Worm (Caenorhabditis elegans) whole organism, L4 larva: ENCODE results near the gene col-128.
A peak's percentile ranks its signal among the peaks of the same experiment; 100 is the strongest.

ENCODE experiments used
- F10B5.3 ChIP-seq: sonication (generic microtip); optimal IDR thresholded peaks from 2 replicates; lab custom pipeline; 2016; ENCODE audit warnings: mild to moderate bottlenecking, missing genetic modification characterization, missing compliant biosample characterization
- F26F4.8 ChIP-seq: fragments of 200-800 bp; sonication (Bioruptor generic); conservative IDR thresholded peaks from 2 replicates; pipeline ENCODE4 v1.3.6; 2022; ENCODE audit warnings: missing genetic modification characterization, missing compliant biosample characterization
- F49E8.2 ChIP-seq: sonication (generic microtip); optimal IDR thresholded peaks from 2 replicates; lab custom pipeline; 2016; ENCODE audit warnings: missing compliant biosample characterization, mild to moderate bottlenecking, missing genetic modification characterization, borderline replicate concordance
- R02D3.7 ChIP-seq: fragments of 150-350 bp; sonication (generic microtip); optimal IDR thresholded peaks from 3 replicates; lab custom pipeline; 2014; ENCODE audit warnings: missing biosample characterization, missing genetic modification characterization
- T20F7.1 ChIP-seq: fragments of 200-800 bp; sonication (Bioruptor generic); optimal IDR thresholded peaks from 2 replicates; lab custom pipeline; 2018; ENCODE audit warnings: mild to moderate bottlenecking, missing genetic modification characterization, missing compliant biosample characterization
- Y105C5A.15 ChIP-seq: fragments of 200-800 bp; sonication (Bioruptor generic); IDR thresholded peaks from 2 replicates; pipeline ENCODE4 v1.3.6; 2022; ENCODE audit warnings: missing genetic modification characterization, missing compliant biosample characterization
- Y48G9A.11 ChIP-seq: fragments of 200-800 bp; sonication (Bioruptor generic); IDR thresholded peaks from 2 replicates; pipeline ENCODE4 v1.3.6; 2022; ENCODE audit warnings: missing genetic modification reagents, missing genetic modification characterization, missing compliant biosample characterization
- Y5F2A.4 ChIP-seq: fragments of 200-800 bp; sonication (Bioruptor generic); optimal IDR thresholded peaks from 2 replicates; lab custom pipeline; 2018; ENCODE audit warnings: mild to moderate bottlenecking, missing genetic modification characterization, missing compliant biosample characterization
- Y75B8A.6 ChIP-seq: fragments of 200-800 bp; sonication (Bioruptor generic); IDR thresholded peaks from 2 replicates; pipeline ENCODE4 v1.3.6; 2022; ENCODE audit warnings: missing genetic modification reagents, missing genetic modification characterization, missing compliant biosample characterization
- aha-1 ChIP-seq: fragments of 150-350 bp; peaks from one replicate; lab custom pipeline; 2014; ENCODE audit warnings: missing biosample characterization, missing genetic modification characterization
- ama-1 ChIP-seq: fragments of 150-350 bp; optimal IDR thresholded peaks from 2 replicates; lab custom pipeline; 2014; ENCODE audit warnings: inconsistent platforms, mixed read lengths
- arid-1 ChIP-seq: fragments of 200-800 bp; sonication (Bioruptor generic); conservative IDR thresholded peaks from 2 replicates; pipeline ENCODE4 v1.3.6; 2022; ENCODE audit warnings: missing genetic modification reagents, missing genetic modification characterization, missing compliant biosample characterization
- attf-4 ChIP-seq: sonication (generic microtip); optimal IDR thresholded peaks from 3 replicates; lab custom pipeline; 2017; ENCODE audit warnings: missing biosample characterization, missing genetic modification characterization
- ceh-20 ChIP-seq: fragments of 200-800 bp; sonication (Bioruptor generic); IDR thresholded peaks from 2 replicates; pipeline ENCODE4 v1.3.6; 2022; ENCODE audit warnings: missing genetic modification reagents, missing genetic modification characterization, missing compliant biosample characterization
- ceh-44 ChIP-seq: fragments of 200-800 bp; sonication (Bioruptor generic); IDR thresholded peaks from 2 replicates; pipeline ENCODE4 v1.3.6; 2022; ENCODE audit warnings: missing genetic modification reagents, missing genetic modification characterization, missing compliant biosample characterization
- ceh-82 ChIP-seq: sonication (generic microtip); optimal IDR thresholded peaks from 2 replicates; lab custom pipeline; 2017; ENCODE audit warnings: missing biosample characterization, missing genetic modification characterization
- ces-1 ChIP-seq: fragments of 150-350 bp; sonication (generic microtip); optimal IDR thresholded peaks from 4 replicates; lab custom pipeline; 2014; ENCODE audit warnings: missing biosample characterization, missing genetic modification reagents, missing genetic modification characterization
- ctbp-1 ChIP-seq: fragments of 200-800 bp; sonication (Bioruptor generic); IDR thresholded peaks from 2 replicates; pipeline ENCODE4 v1.3.6; 2022; ENCODE audit warnings: missing genetic modification reagents, missing genetic modification characterization, missing compliant biosample characterization
- dmd-6 ChIP-seq: fragments of 200-800 bp; sonication (Bioruptor generic); IDR thresholded peaks from 2 replicates; pipeline ENCODE4 v1.3.6; 2022; ENCODE audit warnings: missing genetic modification reagents, missing genetic modification characterization, missing compliant biosample characterization
- dmd-8 ChIP-seq: fragments of 200-800 bp; sonication (Bioruptor generic); IDR thresholded peaks from 2 replicates; pipeline ENCODE4 v1.3.6; 2022; ENCODE audit warnings: missing genetic modification characterization, missing compliant biosample characterization
- dpl-1 ChIP-seq: fragments of 150-350 bp; optimal IDR thresholded peaks from 2 replicates; lab custom pipeline; 2014; ENCODE audit warnings: missing biosample characterization, missing genetic modification reagents, missing genetic modification characterization
- duxl-1 ChIP-seq: sonication (generic microtip); optimal IDR thresholded peaks from 2 replicates; lab custom pipeline; 2016; ENCODE audit warnings: mild to moderate bottlenecking, missing genetic modification characterization, moderate library complexity, missing compliant biosample characterization; ENCODE audit not compliant: poor library complexity
- dve-1 ChIP-seq: sonication (generic microtip); optimal IDR thresholded peaks from 2 replicates; lab custom pipeline; 2017; ENCODE audit warnings: antibody characterized with exemption, mild to moderate bottlenecking, missing genetic modification characterization, missing compliant biosample characterization; ENCODE audit not compliant: insufficient read depth
- egl-27 ChIP-seq: sonication (generic microtip); optimal IDR thresholded peaks from 3 replicates; lab custom pipeline; 2017; ENCODE audit warnings: missing biosample characterization, missing genetic modification reagents, missing genetic modification characterization
- fkh-10 ChIP-seq: fragments of 150-350 bp; optimal IDR thresholded peaks from 2 replicates; lab custom pipeline; 2014; ENCODE audit warnings: missing biosample characterization, missing genetic modification reagents, missing genetic modification characterization
- fos-1 ChIP-seq: fragments of 150-350 bp; optimal IDR thresholded peaks from 2 replicates; lab custom pipeline; 2014; ENCODE audit warnings: missing biosample characterization, missing genetic modification characterization
- lin-1 ChIP-seq: fragments of 200-800 bp; sonication (Bioruptor generic); IDR thresholded peaks from 2 replicates; pipeline ENCODE4 v1.3.6; 2022; ENCODE audit warnings: missing genetic modification reagents, missing genetic modification characterization, missing compliant biosample characterization
- lin-39 ChIP-seq: fragments of 150-350 bp; optimal IDR thresholded peaks from 2 replicates; lab custom pipeline; 2014; ENCODE audit warnings: missing biosample characterization, missing genetic modification reagents, missing genetic modification characterization
- lsy-2 ChIP-seq, 2 experiments: fragments of 150-350 bp in 1 of 2; sonication (generic microtip) in 1 of 2; optimal IDR thresholded peaks; 2 replicates each; lab custom pipeline; 2014 to 2017; ENCODE audit warnings: missing biosample characterization in 2 of 2, missing genetic modification characterization in 2 of 2
- madf-9 ChIP-seq: fragments of 200-800 bp; sonication (Bioruptor generic); conservative IDR thresholded peaks from 2 replicates; pipeline ENCODE4 v1.3.6; 2022; ENCODE audit warnings: missing genetic modification reagents, missing genetic modification characterization, missing compliant biosample characterization
- mep-1 ChIP-seq: fragments of 150-350 bp; sonication (generic microtip); optimal IDR thresholded peaks from 3 replicates; lab custom pipeline; 2014; ENCODE audit warnings: missing biosample characterization, missing genetic modification characterization
- mes-2 ChIP-seq: sonication (generic microtip); optimal IDR thresholded peaks from 2 replicates; lab custom pipeline; 2016; ENCODE audit warnings: missing genotype, mild to moderate bottlenecking, missing genetic modification characterization, missing compliant biosample characterization; ENCODE audit not compliant: poor library complexity, severe bottlenecking
- mxl-2 ChIP-seq: fragments of 200-800 bp; sonication (Bioruptor generic); conservative IDR thresholded peaks from 2 replicates; pipeline ENCODE4 v1.3.6; 2022; ENCODE audit warnings: missing genetic modification reagents, missing genetic modification characterization, missing compliant biosample characterization
- nhr-10 ChIP-seq: fragments of 150-350 bp; optimal IDR thresholded peaks from 2 replicates; lab custom pipeline; 2014; ENCODE audit warnings: missing biosample characterization, missing genetic modification characterization
- nhr-102 ChIP-seq: sonication (generic microtip); optimal IDR thresholded peaks from 2 replicates; lab custom pipeline; 2016; ENCODE audit warnings: mild to moderate bottlenecking, missing genetic modification characterization, moderate library complexity, missing compliant biosample characterization
- nhr-11 ChIP-seq: fragments of 150-350 bp; optimal IDR thresholded peaks from 2 replicates; lab custom pipeline; 2014; ENCODE audit warnings: missing biosample characterization, missing genetic modification characterization
- nhr-28 ChIP-seq: fragments of 150-350 bp; optimal IDR thresholded peaks from 2 replicates; lab custom pipeline; 2014; ENCODE audit warnings: missing biosample characterization, missing genetic modification characterization
- nhr-48 ChIP-seq: sonication (generic microtip); optimal IDR thresholded peaks from 2 replicates; lab custom pipeline; 2016; ENCODE audit warnings: mild to moderate bottlenecking, missing genetic modification characterization, missing compliant biosample characterization
- php-3 ChIP-seq: fragments of 200-800 bp; sonication (Bioruptor generic); IDR thresholded peaks from 2 replicates; pipeline ENCODE4 v1.3.6; 2022; ENCODE audit warnings: missing genetic modification reagents, missing genetic modification characterization, missing compliant biosample characterization
- pqm-1 ChIP-seq: sonication (generic microtip); optimal IDR thresholded peaks from 2 replicates; lab custom pipeline; 2017; ENCODE audit warnings: missing biosample characterization, missing genetic modification characterization
- rbr-2 ChIP-seq: sonication (generic microtip); optimal IDR thresholded peaks from 2 replicates; lab custom pipeline; 2016; ENCODE audit warnings: missing genotype, missing genetic modification characterization, missing compliant biosample characterization
- saeg-2 ChIP-seq: fragments of 200-800 bp; sonication (Bioruptor generic); IDR thresholded peaks from 2 replicates; pipeline ENCODE4 v1.3.6; 2022; ENCODE audit warnings: missing genetic modification reagents, missing genetic modification characterization, missing compliant biosample characterization
- snpc-1.2 ChIP-seq: fragments of 200-800 bp; sonication (Bioruptor generic); IDR thresholded peaks from 2 replicates; pipeline ENCODE4 v1.3.6; 2022; ENCODE audit warnings: missing genetic modification reagents, missing genetic modification characterization, missing compliant biosample characterization
- spr-1 ChIP-seq: sonication (generic microtip); optimal IDR thresholded peaks from 2 replicates; lab custom pipeline; 2016; ENCODE audit warnings: mild to moderate bottlenecking, missing genetic modification characterization, missing compliant biosample characterization
- spr-3 ChIP-seq: fragments of 200-800 bp; sonication (Bioruptor generic); optimal IDR thresholded peaks from 2 replicates; lab custom pipeline; 2018; ENCODE audit warnings: mild to moderate bottlenecking, missing genetic modification characterization, missing compliant biosample characterization
- unc-39 ChIP-seq: sonication (generic microtip); optimal IDR thresholded peaks from 2 replicates; lab custom pipeline; 2017; ENCODE audit warnings: missing biosample characterization, missing genetic modification characterization
- zag-1 ChIP-seq: fragments of 150-350 bp; optimal IDR thresholded peaks from 2 replicates; lab custom pipeline; 2014; ENCODE audit warnings: missing biosample characterization, missing genetic modification characterization
- zip-2 ChIP-seq: fragments of 150-350 bp; optimal IDR thresholded peaks from 2 replicates; lab custom pipeline; 2014; ENCODE audit warnings: missing biosample characterization, missing genetic modification characterization
- ztf-7 ChIP-seq: fragments of 150-350 bp; optimal IDR thresholded peaks from 2 replicates; lab custom pipeline; 2014; ENCODE audit warnings: missing biosample characterization, missing genetic modification characterization

The col-128 gene

DNA sequence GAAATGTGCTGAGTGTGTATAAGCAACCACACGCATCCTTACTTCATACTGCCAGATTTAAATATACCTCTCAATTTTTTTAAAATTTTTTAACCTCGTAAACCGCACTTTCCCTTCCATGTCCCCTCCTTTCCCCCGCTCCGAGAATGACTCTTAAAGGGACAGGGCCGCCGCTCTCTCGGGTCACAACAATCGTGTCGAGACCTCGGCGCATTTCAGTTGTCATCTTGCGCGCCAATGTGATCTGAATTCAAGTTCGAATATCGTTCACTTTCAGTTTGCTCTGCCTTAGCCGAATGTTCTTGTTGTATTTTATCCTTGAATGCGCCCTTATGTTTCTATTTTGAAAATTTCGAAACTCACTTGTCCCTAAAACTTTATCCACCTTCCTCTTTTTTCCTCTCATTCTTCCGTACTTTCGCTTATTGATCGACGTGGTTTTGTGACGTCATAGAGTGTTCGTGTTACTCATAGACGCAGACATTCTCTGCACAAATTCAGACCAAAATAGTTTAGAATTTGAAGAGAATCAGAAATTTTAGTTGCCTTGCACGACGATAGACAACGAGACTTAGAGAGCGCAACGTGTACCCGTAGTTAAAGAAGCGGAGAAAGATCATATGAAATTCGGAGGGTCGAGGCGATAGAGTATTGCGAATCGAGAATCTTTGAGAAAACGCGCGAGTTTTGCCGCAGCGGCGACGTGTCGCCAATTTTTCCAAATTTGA, 29.4 kb downstream of the col-128 start (continued):
- TF ChIP-seq unc-39 (tag; lab: Kevin White, UChicago) (no peak), F49E8.2 (tag; lab: Kevin White, UChicago) (no peak), egl-27 (no peak), spr-1 (tag; lab: Kevin White, UChicago) (no peak), ceh-20 (no peak; the same call in 1 of the 2 replicates), dmd-8 (GFP tag; lab: Robert Waterston, UW) (no peak), Y105C5A.15 (GFP tag; lab: Robert Waterston, UW) (no peak), fkh-10 (GFP tag; lab: Kevin White, UChicago) (peak; percentile 13), ztf-7 (tag; lab: Kevin White, UChicago) (peak; percentile 18)

DNA sequence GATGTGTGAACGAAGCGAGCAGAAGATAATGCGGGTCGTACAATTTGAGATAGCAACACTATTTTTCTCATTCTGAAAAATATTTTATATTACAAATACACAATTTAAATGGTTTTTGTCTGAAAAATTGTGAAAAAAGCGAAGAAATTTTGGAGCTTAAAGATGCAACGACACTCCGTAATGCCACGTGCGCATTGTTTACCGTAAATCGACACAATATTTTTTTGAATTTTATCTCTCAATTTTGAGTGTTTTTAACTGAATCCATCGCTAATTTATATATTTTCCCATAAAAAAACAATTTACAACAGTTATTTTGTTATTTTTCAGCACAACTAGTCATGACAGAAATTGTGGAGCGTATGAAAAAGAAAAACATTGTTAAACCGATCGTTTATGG, 30.8 kb downstream of the col-128 start, which contains the start of the genes M04B2.4 and gfl-1:
Gene M04B2.4 (minus strand): TSS at position 72 of the 400 bp plus-strand sequence.
Gene gfl-1 (plus strand): TSS at position 331 of the 400 bp plus-strand sequence.
- no peak for TF ChIP-seq dve-1
- no peak for TF ChIP-seq ctbp-1 (GFP tag; lab: Robert Waterston, UW)
- no peak for TF ChIP-seq Y5F2A.4
- TF ChIP-seq zip-2 (tag; lab: Kevin White, UChicago) = no peak
- TF ChIP-seq snpc-1.2 (GFP tag; lab: Robert Waterston, UW) = no peak
- no peak for TF ChIP-seq ceh-44 (GFP tag; lab: Robert Waterston, UW)
- peak; percentile 28 for TF ChIP-seq ztf-7 (tag; lab: Kevin White, UChicago)
- no peak for TF ChIP-seq nhr-10
- no peak for TF ChIP-seq mep-1 (tag; lab: Kevin White, UChicago)
- no peak for TF ChIP-seq duxl-1
- no peak for TF ChIP-seq F10B5.3 (tag; lab: Kevin White, UChicago)
- TF ChIP-seq unc-39 (tag; lab: Kevin White, UChicago) = no peak
- TF ChIP-seq lsy-2 (tag; optimal IDR thresholded peaks at IDR 0.05; lab: Kevin White, UChicago) = peak in 1 of 2 experiments; percentile 55
- no peak for TF ChIP-seq F49E8.2 (tag; lab: Kevin White, UChicago)
- no peak for TF ChIP-seq nhr-11 (tag; lab: Kevin White, UChicago)
- no peak for TF ChIP-seq php-3 (GFP tag; lab: Robert Waterston, UW)
- no peak for TF ChIP-seq saeg-2 (GFP tag; lab: Robert Waterston, UW)
- peak; percentile 89 for TF ChIP-seq Y48G9A.11
- TF ChIP-seq lin-1 (GFP tag; lab: Robert Waterston, UW) = no peak
- no peak for TF ChIP-seq nhr-28 (tag; lab: Kevin White, UChicago)
- TF ChIP-seq dmd-6 (GFP tag; lab: Robert Waterston, UW) = no peak
- no peak for TF ChIP-seq Y75B8A.6
- no peak for TF ChIP-seq spr-3 (GFP tag; lab: Kevin White, UChicago)
- no peak for TF ChIP-seq madf-9 (GFP tag; lab: Robert Waterston, UW)
- TF ChIP-seq aha-1 = no peak
- TF ChIP-seq pqm-1 (tag; lab: Kevin White, UChicago) = no peak
- TF ChIP-seq rbr-2 = no peak
- TF ChIP-seq ama-1 = no peak
- no peak for TF ChIP-seq arid-1 (GFP tag; lab: Robert Waterston, UW)
- no peak for TF ChIP-seq mes-2 (tag; lab: Kevin White, UChicago)
- TF ChIP-seq attf-4 (tag; lab: Kevin White, UChicago) = no peak
- no peak for TF ChIP-seq nhr-48 (tag; lab: Kevin White, UChicago)
- no peak for TF ChIP-seq fos-1
- no peak for TF ChIP-seq ces-1
- no peak for TF ChIP-seq lin-39 (tag; lab: Kevin White, UChicago)
- TF ChIP-seq dmd-8 (GFP tag; lab: Robert Waterston, UW) = no peak
- TF ChIP-seq T20F7.1 (GFP tag; lab: Kevin White, UChicago) = peak; percentile 96
- TF ChIP-seq zag-1 = no peak
- no peak for TF ChIP-seq nhr-102 (tag; lab: Kevin White, UChicago)
- TF ChIP-seq dpl-1 (GFP tag; lab: Kevin White, UChicago) = peak; percentile 56
- TF ChIP-seq F26F4.8 (GFP tag; lab: Robert Waterston, UW) = no peak
- TF ChIP-seq R02D3.7 (tag; lab: Kevin White, UChicago) = peak; percentile 74
- TF ChIP-seq ceh-82 (tag; lab: Kevin White, UChicago) = no peak
- TF ChIP-seq mxl-2 (GFP tag; lab: Robert Waterston, UW) = no peak
